Fruit fly (Drosophila melanogaster): ENCODE results near the gene CG16820.

CG16820 gene

dm6 chr2L:13290276-13291065 lies 44.4 kb downstream of the CG16820 start (continued):
- TF ChIP-seq CG9817 (tag; optimal IDR thresholded peaks at IDR 0.05) (peak; percentile 54), tap (tag; optimal IDR thresholded peaks at IDR 0.05) (peak; percentile 83), kni (GFP tag; optimal IDR thresholded peaks at IDR 0.05) (no peak), bowl (GFP tag; IDR thresholded peaks at IDR 0.05) (peak; percentile 63; the same call in 1 of the 2 replicates), gem (tag; optimal IDR thresholded peaks at IDR 0.05) (peak; percentile 80), danr (GFP tag; IDR thresholded peaks at IDR 0.05) (peak; percentile 27; the same call in 1 of the 2 replicates), jigr1 (GFP tag; IDR thresholded peaks at IDR 0.05) (no peak), zfh2 (GFP tag; optimal IDR thresholded peaks at IDR 0.05) (no peak), gt (GFP tag; IDR thresholded peaks at IDR 0.05) (no peak), CG14050 (GFP tag; IDR thresholded peaks at IDR 0.05) (peak; percentile 37; the same call in 1 of the 3 replicates), bab2 (GFP tag; optimal IDR thresholded peaks at IDR 0.05) (peak; percentile 33), ase (GFP tag; IDR thresholded peaks at IDR 0.05) (no peak), lilli (GFP tag; optimal IDR thresholded peaks at IDR 0.05) (peak; percentile 26), chn (GFP tag; optimal IDR thresholded peaks at IDR 0.05) (no peak), h (optimal IDR thresholded peaks at IDR 0.05) (no peak), CG14965 (GFP tag; optimal IDR thresholded peaks at IDR 0.05; ENCODE audit: borderline replicate concordance) (peak; percentile 51), nom (GFP tag; optimal IDR thresholded peaks at IDR 0.05) (peak; percentile 64), tgo (GFP tag; IDR thresholded peaks at IDR 0.05) (peak; percentile 32; the same call in 1 of the 3 replicates), gro (GFP tag; optimal IDR thresholded peaks at IDR 0.05) (peak; percentile 92), CG18599 (GFP tag; optimal IDR thresholded peaks at IDR 0.05) (peak; percentile 85), lola (GFP tag; optimal IDR thresholded peaks at IDR 0.05) (peak in 1 of 3 experiments; percentile 9), NfI (GFP tag; optimal IDR thresholded peaks at IDR 0.05) (peak; percentile 72), CG15601 (tag; optimal IDR thresholded peaks at IDR 0.05) (peak; percentile 89), Ssrp (tag; optimal IDR thresholded peaks at IDR 0.05) (no peak), tll (GFP tag; optimal IDR thresholded peaks at IDR 0.05) (no peak), Hsf (GFP tag; optimal IDR thresholded peaks at IDR 0.05) (no peak), CG2875 (GFP tag; optimal IDR thresholded peaks at IDR 0.05) (peak; percentile 82), Elba2 (GFP tag; optimal IDR thresholded peaks at IDR 0.05) (no peak), CG15073 (GFP tag; optimal IDR thresholded peaks at IDR 0.05) (no peak), dmrt99B (tag; optimal IDR thresholded peaks at IDR 0.05) (peak; percentile 79), slbo (GFP tag; IDR thresholded peaks at IDR 0.05) (peak; percentile 38), lbe (GFP tag; optimal IDR thresholded peaks at IDR 0.05) (peak; percentile 29), unpg (GFP tag; optimal IDR thresholded peaks at IDR 0.05) (peak; percentile 87), CG13123 (GFP tag; optimal IDR thresholded peaks at IDR 0.05) (peak; percentile 31), CG1233 (GFP tag; optimal IDR thresholded peaks at IDR 0.05) (peak; percentile 82), CG3065 (GFP tag; optimal IDR thresholded peaks at IDR 0.05) (no peak), CG10565 (GFP tag; optimal IDR thresholded peaks at IDR 0.05) (no peak), H2.0 (GFP tag; IDR thresholded peaks at IDR 0.05) (peak; percentile 47; the same call in 1 of the 2 replicates), ham (GFP tag; IDR thresholded peaks at IDR 0.05) (no peak), Doc2 (GFP tag; IDR thresholded peaks at IDR 0.05) (no peak), CG10147 (GFP tag; optimal IDR thresholded peaks at IDR 0.05) (peak; percentile 72), CG15514 (GFP tag; optimal IDR thresholded peaks at IDR 0.05) (peak; percentile 75), CG1024 (GFP tag; IDR thresholded peaks at IDR 0.05) (peak; percentile 35; the same call in 1 of the 2 replicates), hbn (GFP tag; IDR thresholded peaks at IDR 0.05; ENCODE audit: partially characterized antibody) (no peak), gsb-n (tag; optimal IDR thresholded peaks at IDR 0.05) (peak; percentile 62), CG31365 (tag; optimal IDR thresholded peaks at IDR 0.05) (peak; percentile 84), CG2199 (GFP tag; IDR thresholded peaks at IDR 0.05) (no peak), CG12391 (tag; optimal IDR thresholded peaks at IDR 0.05) (peak; percentile 54)

Data from whole organism, embryonic.